Fruit fly (Drosophila melanogaster) whole organism, embryonic: ENCODE data around the gene vers.
A peak's percentile ranks its signal among the peaks of the same experiment; 100 is the strongest.

Source experiments
- Aef1 ChIP-seq: fragments of 200-800 bp; sonication (Bioruptor generic); IDR thresholded peaks from 3 replicates; pipeline ENCODE4 v1.3.6; 2022; ENCODE audit warnings: missing biosample characterization, missing genetic modification characterization
- CG1024 ChIP-seq: fragments of 200-800 bp; sonication (Bioruptor generic); IDR thresholded peaks from 2 replicates; pipeline ENCODE4 v1.3.6; 2022; ENCODE audit warnings: missing biosample characterization, missing genetic modification characterization
- CG10462 ChIP-seq: fragments of 200-800 bp; sonication (Bioruptor generic); optimal IDR thresholded peaks from 2 replicates; lab custom pipeline; 2016; ENCODE audit warnings: missing biosample characterization, missing genetic modification characterization
- CG10959 ChIP-seq: fragments of 200-800 bp; sonication (Bioruptor generic); IDR thresholded peaks from 2 replicates; pipeline ENCODE4 v1.3.6; 2022; ENCODE audit warnings: missing biosample characterization, missing genetic modification characterization
- CG11247 ChIP-seq: fragments of 200-800 bp; sonication (Bioruptor generic); IDR thresholded peaks from 2 replicates; pipeline ENCODE4 v1.3.6; 2022; ENCODE audit warnings: missing biosample characterization, missing genetic modification characterization
- CG11560 ChIP-seq: fragments of 200-800 bp; sonication (Bioruptor generic); IDR thresholded peaks from 3 replicates; pipeline ENCODE4 v1.3.6; 2022; ENCODE audit warnings: missing biosample characterization, missing genetic modification characterization
- CG13894 ChIP-seq: fragments of 200-800 bp; sonication (Bioruptor generic); optimal IDR thresholded peaks from 3 replicates; lab custom pipeline; 2018; ENCODE audit warnings: missing biosample characterization, mild to moderate bottlenecking, missing genetic modification characterization, moderate library complexity
- CG14710 ChIP-seq: fragments of 200-800 bp; sonication (Bioruptor generic); optimal IDR thresholded peaks from 3 replicates; lab custom pipeline; 2019; ENCODE audit warnings: missing biosample characterization, mild to moderate bottlenecking, missing genetic modification characterization, moderate library complexity
- CG14860 ChIP-seq: fragments of 200-800 bp; sonication (Bioruptor generic); IDR thresholded peaks from 3 replicates; pipeline ENCODE4 v1.3.6; 2022; ENCODE audit warnings: missing biosample characterization, missing genetic modification characterization; ENCODE audit not compliant: partially characterized antibody
- CG15269 ChIP-seq: fragments of 200-800 bp; sonication (Bioruptor generic); optimal IDR thresholded peaks from 2 replicates; lab custom pipeline; 2018; ENCODE audit warnings: missing biosample characterization, mild to moderate bottlenecking, missing genetic modification characterization, moderate library complexity
- CG1529 ChIP-seq: fragments of 200-800 bp; sonication (Bioruptor generic); optimal IDR thresholded peaks from 3 replicates; lab custom pipeline; 2018; ENCODE audit warnings: missing biosample characterization, missing genetic modification characterization
- CG3163 ChIP-seq: fragments of 200-800 bp; sonication (Bioruptor generic); optimal IDR thresholded peaks from 3 replicates; lab custom pipeline; 2016; ENCODE audit warnings: missing biosample characterization, missing genetic modification characterization
- CG4820 ChIP-seq: fragments of 200-800 bp; sonication (Bioruptor generic); optimal IDR thresholded peaks from 3 replicates; lab custom pipeline; 2016; ENCODE audit warnings: missing biosample characterization, missing genetic modification characterization
- CG6175 ChIP-seq: fragments of 200-800 bp; sonication (Bioruptor generic); IDR thresholded peaks from 3 replicates; pipeline ENCODE4 v1.3.6; 2022; ENCODE audit warnings: missing biosample characterization, missing genetic modification characterization
- CG7271 ChIP-seq: fragments of 200-800 bp; sonication (Bioruptor generic); optimal IDR thresholded peaks from 2 replicates; lab custom pipeline; 2018; ENCODE audit warnings: missing biosample characterization, mild to moderate bottlenecking, missing genetic modification characterization, moderate library complexity
- CG7987 ChIP-seq: fragments of 200-800 bp; sonication (Bioruptor generic); optimal IDR thresholded peaks from 2 replicates; lab custom pipeline; 2018; ENCODE audit warnings: missing biosample characterization, mild to moderate bottlenecking, missing genetic modification characterization, moderate library complexity
- CrebB ChIP-seq: fragments of 200-800 bp; sonication (Bioruptor generic); optimal IDR thresholded peaks from 3 replicates; lab custom pipeline; 2018; ENCODE audit warnings: missing biosample characterization, mild to moderate bottlenecking, missing genetic modification characterization
- H2.0 ChIP-seq: fragments of 200-800 bp; sonication (Bioruptor generic); IDR thresholded peaks from 2 replicates; pipeline ENCODE4 v1.3.6; 2022; ENCODE audit warnings: missing biosample characterization, missing genetic modification characterization
- HHEX ChIP-seq: fragments of 200-800 bp; sonication (Bioruptor generic); optimal IDR thresholded peaks from 3 replicates; lab custom pipeline; 2017; ENCODE audit warnings: missing biosample characterization, mild to moderate bottlenecking, missing genetic modification characterization, missing genetic modification reagents
- Hand ChIP-seq: fragments of 200-800 bp; sonication (Bioruptor generic); optimal IDR thresholded peaks from 2 replicates; lab custom pipeline; 2017; ENCODE audit warnings: mild to moderate bottlenecking, missing biosample characterization, missing genetic modification reagents, missing genetic modification characterization
- Hey ChIP-seq: fragments of 200-800 bp; sonication (Bioruptor generic); optimal IDR thresholded peaks from 3 replicates; lab custom pipeline; 2018; ENCODE audit warnings: missing biosample characterization, mild to moderate bottlenecking, missing genetic modification characterization
- HmgZ ChIP-seq: fragments of 200-800 bp; sonication (Bioruptor generic); optimal IDR thresholded peaks from 2 replicates; lab custom pipeline; 2018; ENCODE audit warnings: missing biosample characterization, mild to moderate bottlenecking, missing genetic modification characterization
- Kr ChIP-seq: fragments of 200-800 bp; sonication (Bioruptor generic); optimal IDR thresholded peaks from 2 replicates; lab custom pipeline; 2017; ENCODE audit warnings: missing biosample characterization, mild to moderate bottlenecking, missing genetic modification characterization
- MBD-R2 ChIP-seq: fragments of 200-800 bp; sonication (Bioruptor generic); IDR thresholded peaks from 2 replicates; pipeline ENCODE4 v1.3.6; 2022; ENCODE audit warnings: missing biosample characterization, missing genetic modification characterization
- Myb ChIP-seq: fragments of 200-800 bp; sonication (Bioruptor generic); optimal IDR thresholded peaks from 2 replicates; lab custom pipeline; 2016; ENCODE audit warnings: missing biosample characterization, missing genetic modification characterization
- Pdp1 ChIP-seq, 2 experiments: fragments of 200-800 bp; sonication (Bioruptor generic); optimal IDR thresholded peaks; 3 replicates each; lab custom pipeline; 2016; ENCODE audit warnings: missing biosample characterization in 2 of 2, missing genetic modification characterization in 2 of 2, mild to moderate bottlenecking in 1 of 2, moderate library complexity in 1 of 2
- Spps ChIP-seq: fragments of 200-800 bp; sonication (Bioruptor generic); optimal IDR thresholded peaks from 2 replicates; lab custom pipeline; 2018; ENCODE audit warnings: missing biosample characterization, mild to moderate bottlenecking, missing genetic modification characterization
- Taf1 ChIP-seq: fragments of 200-800 bp; sonication (Bioruptor generic); IDR thresholded peaks from 2 replicates; pipeline ENCODE4 v1.3.6; 2022; ENCODE audit warnings: missing biosample characterization, missing genetic modification characterization
- amos ChIP-seq: fragments of 200-800 bp; sonication (Bioruptor generic); IDR thresholded peaks from 2 replicates; pipeline ENCODE4 v1.3.6; 2022; ENCODE audit warnings: missing biosample characterization, missing genetic modification characterization; ENCODE audit not compliant: partially characterized antibody
- cwo ChIP-seq: fragments of 200-800 bp; sonication (Bioruptor generic); optimal IDR thresholded peaks from 3 replicates; lab custom pipeline; 2017; ENCODE audit warnings: missing biosample characterization, missing genetic modification characterization, mild to moderate bottlenecking, moderate library complexity, missing genetic modification reagents
- dan ChIP-seq: fragments of 200-800 bp; sonication (Bioruptor generic); IDR thresholded peaks from 2 replicates; pipeline ENCODE4 v1.3.6; 2022; ENCODE audit warnings: missing biosample characterization, missing genetic modification characterization
- dimm ChIP-seq: fragments of 200-800 bp; sonication (Bioruptor generic); IDR thresholded peaks from 2 replicates; pipeline ENCODE4 v1.3.6; 2022; ENCODE audit warnings: missing biosample characterization, missing genetic modification characterization
- dpn ChIP-seq, 2 experiments: fragments of 200-800 bp; sonication (Bioruptor generic); optimal IDR thresholded peaks; 3 replicates each; lab custom pipeline; 2016; ENCODE audit warnings: missing biosample characterization in 2 of 2, missing genetic modification characterization in 2 of 2
- ems ChIP-seq: fragments of 200-800 bp; sonication (Bioruptor generic); optimal IDR thresholded peaks from 3 replicates; lab custom pipeline; 2016; ENCODE audit warnings: missing biosample characterization, missing genetic modification characterization
- gcm ChIP-seq: fragments of 200-800 bp; sonication (Bioruptor generic); optimal IDR thresholded peaks from 2 replicates; lab custom pipeline; 2019; ENCODE audit warnings: missing biosample characterization, mild to moderate bottlenecking, missing genetic modification characterization, moderate library complexity
- gfzf ChIP-seq: fragments of 200-800 bp; sonication (Bioruptor generic); optimal IDR thresholded peaks from 2 replicates; lab custom pipeline; 2016; ENCODE audit warnings: missing biosample characterization, mild to moderate bottlenecking, missing genetic modification characterization, moderate library complexity
- hkb ChIP-seq, 2 experiments: fragments of 200-800 bp in 1 of 2; fragments of >200 bp in 1 of 2; sonication (Bioruptor generic) in 1 of 2; IDR thresholded peaks in 1 of 2; optimal IDR thresholded peaks in 1 of 2; 2 replicates each; pipeline versions ENCODE4 v1.3.6 to Lab custom; 2017 to 2022; ENCODE audit warnings: missing biosample characterization in 1 of 2, missing genetic modification characterization in 1 of 2
- insv ChIP-seq, 2 experiments: fragments of 200-800 bp; sonication (Bioruptor generic); optimal IDR thresholded peaks; 3 replicates each; lab custom pipeline; 2016 to 2018; ENCODE audit warnings: missing biosample characterization in 2 of 2, missing genetic modification characterization in 2 of 2
- lbe ChIP-seq: fragments of 200-800 bp; sonication (Bioruptor generic); optimal IDR thresholded peaks from 2 replicates; lab custom pipeline; 2016; ENCODE audit warnings: missing biosample characterization, mild to moderate bottlenecking, missing genetic modification characterization
- lilli ChIP-seq: fragments of 200-800 bp; sonication (Bioruptor generic); optimal IDR thresholded peaks from 3 replicates; lab custom pipeline; 2016; ENCODE audit warnings: missing biosample characterization, missing genetic modification characterization
- lov ChIP-seq, 2 experiments: fragments of 200-800 bp in 1 of 2; fragments of >200 bp in 1 of 2; sonication (Bioruptor generic) in 1 of 2; IDR thresholded peaks in 1 of 2; optimal IDR thresholded peaks in 1 of 2; 2 replicates in 1 of 2; 3 replicates in 1 of 2; pipeline versions ENCODE4 v1.3.6 to Lab custom; 2017 to 2022; ENCODE audit warnings: missing biosample characterization in 1 of 2, missing genetic modification characterization in 1 of 2
- pb ChIP-seq: fragments of 200-800 bp; sonication (Bioruptor generic); optimal IDR thresholded peaks from 3 replicates; lab custom pipeline; 2016; ENCODE audit warnings: missing biosample characterization, missing genetic modification characterization
- scrt ChIP-seq: fragments of 200-800 bp; sonication (Bioruptor generic); optimal IDR thresholded peaks from 2 replicates; lab custom pipeline; 2018; ENCODE audit warnings: missing biosample characterization, mild to moderate bottlenecking, missing genetic modification characterization, moderate library complexity
- seq ChIP-seq: fragments of 200-800 bp; sonication (Bioruptor generic); IDR thresholded peaks from 2 replicates; pipeline ENCODE4 v1.3.6; 2022; ENCODE audit warnings: missing biosample characterization, missing genetic modification characterization
- sr ChIP-seq: fragments of 200-800 bp; sonication (Bioruptor generic); IDR thresholded peaks from 3 replicates; pipeline ENCODE4 v1.3.6; 2022; ENCODE audit warnings: missing biosample characterization, missing genetic modification characterization
- sug ChIP-seq: fragments of 200-800 bp; optimal IDR thresholded peaks from 2 replicates; lab custom pipeline; 2019; ENCODE audit warnings: missing biosample characterization, mild to moderate bottlenecking, missing genetic modification characterization, moderate library complexity
- tio ChIP-seq: fragments of 200-800 bp; sonication (Bioruptor generic); optimal IDR thresholded peaks from 2 replicates; lab custom pipeline; 2017; ENCODE audit warnings: missing biosample characterization, missing genetic modification characterization, inconsistent platforms

Gene vers

DNA sequence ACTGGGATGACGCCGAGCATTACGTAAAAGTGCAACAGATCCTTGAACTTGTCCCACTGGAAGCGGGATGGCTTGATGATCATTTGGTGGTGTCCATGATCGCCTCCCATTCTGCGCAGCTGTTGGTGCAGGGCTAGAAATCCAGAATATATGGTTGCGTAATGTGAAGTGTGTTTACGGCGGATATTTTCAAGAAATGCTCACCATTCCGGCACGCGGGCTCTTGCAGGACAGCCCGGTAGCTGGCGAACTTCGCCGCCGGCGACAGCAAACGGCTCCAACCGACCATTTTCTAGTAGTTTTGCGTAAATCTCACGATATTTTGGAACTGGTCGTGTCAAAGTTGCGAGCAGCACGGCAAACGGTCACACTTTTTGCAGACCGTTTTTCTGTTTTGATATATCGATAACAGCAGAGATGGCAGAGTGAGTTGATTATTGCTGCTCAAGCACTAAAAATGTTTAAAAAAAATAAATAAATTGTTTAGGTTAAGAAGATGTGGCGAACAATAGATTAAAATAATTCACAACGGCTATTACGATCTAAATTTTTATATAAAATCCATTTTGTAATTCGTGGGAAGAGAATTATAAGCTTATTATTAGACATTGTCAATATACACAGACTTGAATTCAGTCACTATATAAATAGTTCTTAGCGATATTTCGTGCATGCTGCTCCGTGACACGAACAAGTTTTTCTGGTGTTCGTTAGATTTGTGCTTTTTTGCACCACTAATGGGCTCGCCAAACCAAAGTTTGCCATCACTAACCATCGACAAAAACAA is 22.4 kb downstream of the vers start, which contains the start of the genes ND-SGDH and RhoGAP68F (continued):
- TF ChIP-seq CG1024 (GFP tag; lab: Robert Waterston, UW) (no peak), MBD-R2 (GFP tag; lab: Robert Waterston, UW) (peak; percentile 55), dpn (GFP tag; optimal IDR thresholded peaks at IDR 0.05; lab: Kevin White, UChicago) (peak; percentile 55 to 77), CG10462 (peak; percentile 33), HmgZ (tag; lab: Kevin White, UChicago) (peak; percentile 72), CG11560 (tag; lab: Robert Waterston, UW) (no peak; the same call in 2 of the 3 replicates), Kr (GFP tag; lab: Kevin White, UChicago) (no peak), scrt (no peak), insv (GFP tag; optimal IDR thresholded peaks at IDR 0.05; lab: Kevin White, UChicago) (peak in 1 of 2 experiments; percentile 20), sug (tag; lab: Kevin White, UChicago) (peak; percentile 82), cwo (GFP tag; lab: Kevin White, UChicago) (peak; percentile 54), tio (GFP tag; lab: Kevin White, UChicago) (peak; percentile 72), Myb (GFP tag; lab: Kevin White, UChicago) (peak; percentile 25), H2.0 (GFP tag; lab: Robert Waterston, UW) (peak; percentile 46; the same call in 1 of the 2 replicates), amos (peak; percentile 84), seq (0 out of 2 replicates have a peak, but pooled peaks have one; percentile 21), CG13894 (tag; lab: Kevin White, UChicago) (peak; percentile 65), dan (GFP tag; lab: Robert Waterston, UW) (no peak), Hey (no peak), pb (GFP tag; lab: Kevin White, UChicago) (peak; percentile 28), Hand (peak; percentile 8), HHEX (GFP tag; lab: Kevin White, UChicago) (peak; percentile 46), ems (GFP tag; lab: Kevin White, UChicago) (peak; percentile 66), gfzf (peak; percentile 58), lilli (peak; percentile 87), hkb (optimal IDR thresholded peaks at IDR 0.05; lab: Kevin White, UChicago) (no peak), hkb (GFP tag; IDR thresholded peaks at IDR 0.05; lab: Robert Waterston, UW) (no peak; the same call in none of the 2 replicates), CG7271 (no peak), CG14860 (GFP tag; lab: Robert Waterston, UW) (peak; percentile 96), Taf1 (GFP tag; lab: Robert Waterston, UW) (peak; percentile 29; the same call in 1 of the 2 replicates), gcm (GFP tag; lab: Kevin White, UChicago) (peak; percentile 40), CG10959 (peak; percentile 55; the same call in 1 of the 2 replicates), CG3163 (GFP tag; lab: Kevin White, UChicago) (no peak), CG1529 (GFP tag; lab: Kevin White, UChicago) (peak; percentile 44), Aef1 (peak; percentile 68), CG4820 (GFP tag; lab: Kevin White, UChicago) (peak; percentile 76), CG7987 (GFP tag; lab: Kevin White, UChicago) (no peak), dimm (GFP tag; lab: Robert Waterston, UW) (no peak), CG6175 (GFP tag; lab: Robert Waterston, UW) (0 out of 3 replicates have a peak, but pooled peaks have one; percentile 52), CG15269 (tag; lab: Kevin White, UChicago) (peak; percentile 74), CG14710 (tag; lab: Kevin White, UChicago) (peak; percentile 89), CG11247 (peak; percentile 54), CrebB (no peak), Spps (peak; percentile 2), lov (optimal IDR thresholded peaks at IDR 0.05; lab: Kevin White, UChicago) (no peak), lov (GFP tag; IDR thresholded peaks at IDR 0.05; lab: Robert Waterston, UW) (no peak), sr (GFP tag; lab: Robert Waterston, UW) (no peak), Pdp1 (GFP tag; optimal IDR thresholded peaks at IDR 0.05; lab: Kevin White, UChicago) (peak; percentile 70 to 97), lbe (GFP tag; lab: Kevin White, UChicago) (peak; percentile 30)
